Worm (Caenorhabditis elegans): Measurements from ENCODE around the gene dct-16.
"Not testable (repeated sequence)": the region's sequence is repeated elsewhere in the genome, so short reads cannot be mapped to it uniquely, and the experiment has no call there.

dct-16 gene

DNA sequence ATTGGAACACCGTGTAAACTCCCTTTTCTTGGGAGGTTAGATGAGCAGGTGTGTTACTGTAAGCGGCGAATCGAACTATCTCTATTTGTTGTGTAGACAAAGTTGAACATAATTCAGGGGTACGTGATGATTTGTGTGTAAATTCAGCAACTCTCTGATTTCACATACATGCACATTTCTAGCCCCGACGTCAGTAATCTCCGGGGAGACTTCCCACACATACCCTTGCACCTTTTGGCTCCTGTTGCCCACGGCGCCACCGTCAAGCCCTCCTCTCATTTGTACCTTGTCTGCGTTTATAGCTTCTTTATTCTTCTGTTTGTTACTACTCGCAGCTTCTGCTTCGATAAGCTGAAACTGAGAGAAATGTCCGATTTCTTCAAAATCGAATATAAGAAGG lies 20.1 kb upstream of the dct-16 start, which contains the start of gene Y38H6C.25:
Gene Y38H6C.25 (plus strand): TSS at position 301 of the 400 bp plus-strand sequence.
- TF ChIP-seq mep-1 (tag; optimal IDR thresholded peaks at IDR 0.05): no peak
- TF ChIP-seq tbx-8 (GFP tag; optimal IDR thresholded peaks at IDR 0.05): no peak
- TF ChIP-seq sem-2 (GFP tag; optimal IDR thresholded peaks at IDR 0.05): no peak
- TF ChIP-seq unc-120 (tag; optimal IDR thresholded peaks at IDR 0.05; ENCODE audit: poor library complexity, severe bottlenecking): no peak
- no peak for TF ChIP-seq unc-39 (tag; optimal IDR thresholded peaks at IDR 0.05)
- TF ChIP-seq nhr-2 (tag; optimal IDR thresholded peaks at IDR 0.05): no peak
- TF ChIP-seq drap-1 (GFP tag; optimal IDR thresholded peaks at IDR 0.05): no peak
- no peak for TF ChIP-seq nhr-76 (tag; optimal IDR thresholded peaks at IDR 0.05)
- TF ChIP-seq elt-1 (tag; optimal IDR thresholded peaks at IDR 0.05; ENCODE audit: borderline replicate concordance, insufficient read depth): no peak
- no peak for TF ChIP-seq flh-1 (GFP tag; optimal IDR thresholded peaks at IDR 0.05)

DNA sequence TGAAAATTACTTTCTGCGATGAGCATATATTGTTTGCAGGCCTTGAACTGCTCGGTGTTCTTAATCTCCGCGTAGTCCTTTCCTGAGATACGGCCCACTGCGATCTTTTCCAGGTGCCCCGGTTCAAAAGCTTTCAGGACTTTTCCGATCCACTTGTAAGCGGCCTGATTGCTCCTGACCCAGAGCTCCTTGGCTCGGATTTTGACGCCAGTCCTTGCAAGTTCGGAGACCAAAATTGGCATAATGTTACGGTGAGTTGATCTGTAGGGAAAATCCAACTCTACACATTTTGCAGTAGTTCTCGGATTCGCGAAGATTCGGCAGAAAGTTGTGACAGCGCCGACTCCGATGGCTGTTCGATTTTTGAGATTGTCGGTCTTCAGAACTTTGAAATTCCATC lies 18.1 kb upstream of the dct-16 start:
- no peak for TF ChIP-seq ceh-43 (GFP tag; optimal IDR thresholded peaks at IDR 0.05)
- no peak for TF ChIP-seq unc-62 (GFP tag; optimal IDR thresholded peaks at IDR 0.05)
- no peak for TF ChIP-seq zip-8 (tag; optimal IDR thresholded peaks at IDR 0.05)
- TF ChIP-seq M03D4.4 (tag; optimal IDR thresholded peaks at IDR 0.05): no peak
- TF ChIP-seq drap-1 (GFP tag; optimal IDR thresholded peaks at IDR 0.05): no peak
- no peak for TF ChIP-seq pha-4 (tag; optimal IDR thresholded peaks at IDR 0.05)
- TF ChIP-seq mep-1 (tag; optimal IDR thresholded peaks at IDR 0.05): no peak
- no peak for TF ChIP-seq ham-2 (GFP tag; optimal IDR thresholded peaks at IDR 0.05)

DNA sequence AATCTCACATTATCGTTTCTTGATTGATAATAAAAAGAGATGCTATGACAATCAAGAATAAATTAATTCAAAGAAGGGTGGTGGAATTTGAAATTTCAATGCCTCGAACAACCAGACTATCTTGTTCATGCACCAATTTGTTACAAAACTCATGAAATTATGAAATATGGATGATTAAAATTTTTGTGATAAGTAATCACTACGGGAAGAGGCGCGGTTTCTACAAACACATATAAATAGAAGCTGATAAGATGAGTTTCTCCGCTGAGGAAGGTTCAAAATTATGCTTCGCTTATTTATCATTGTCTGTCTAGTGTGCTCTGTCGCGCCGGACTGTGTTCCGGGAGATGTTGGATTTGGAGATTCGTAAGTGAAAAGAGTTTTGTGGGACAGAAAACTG lies 15.6 kb upstream of the dct-16 start:
- TF ChIP-seq nhr-2 (tag; optimal IDR thresholded peaks at IDR 0.05): no peak
- no peak for TF ChIP-seq mab-5 (tag; optimal IDR thresholded peaks at IDR 0.05)
- no peak for TF ChIP-seq bed-3 (GFP tag; optimal IDR thresholded peaks at IDR 0.05)
- TF ChIP-seq tbx-8 (GFP tag; optimal IDR thresholded peaks at IDR 0.05): no peak
- no peak for TF ChIP-seq pha-4 (tag; optimal IDR thresholded peaks at IDR 0.05)
- TF ChIP-seq snpc-4 (tag; optimal IDR thresholded peaks at IDR 0.05): no peak
- TF ChIP-seq elt-3 (tag; optimal IDR thresholded peaks at IDR 0.05): no peak
- no peak for TF ChIP-seq ceh-83 (GFP tag; optimal IDR thresholded peaks at IDR 0.05)
- no peak for TF ChIP-seq unc-120 (tag; optimal IDR thresholded peaks at IDR 0.05; ENCODE audit: poor library complexity, severe bottlenecking)
- no peak for TF ChIP-seq M03D4.4 (tag; optimal IDR thresholded peaks at IDR 0.05)
- no peak for TF ChIP-seq elt-1 (tag; optimal IDR thresholded peaks at IDR 0.05; ENCODE audit: borderline replicate concordance, insufficient read depth)
- TF ChIP-seq lin-13 (tag; optimal IDR thresholded peaks at IDR 0.05): no peak
- TF ChIP-seq nhr-28 (tag; optimal IDR thresholded peaks at IDR 0.05): no peak
- no peak for TF ChIP-seq unc-39 (tag; optimal IDR thresholded peaks at IDR 0.05)
- no peak for TF ChIP-seq cnd-1 (tag; optimal IDR thresholded peaks at IDR 0.05)
- no peak for TF ChIP-seq flh-1 (GFP tag; optimal IDR thresholded peaks at IDR 0.05)

DNA sequence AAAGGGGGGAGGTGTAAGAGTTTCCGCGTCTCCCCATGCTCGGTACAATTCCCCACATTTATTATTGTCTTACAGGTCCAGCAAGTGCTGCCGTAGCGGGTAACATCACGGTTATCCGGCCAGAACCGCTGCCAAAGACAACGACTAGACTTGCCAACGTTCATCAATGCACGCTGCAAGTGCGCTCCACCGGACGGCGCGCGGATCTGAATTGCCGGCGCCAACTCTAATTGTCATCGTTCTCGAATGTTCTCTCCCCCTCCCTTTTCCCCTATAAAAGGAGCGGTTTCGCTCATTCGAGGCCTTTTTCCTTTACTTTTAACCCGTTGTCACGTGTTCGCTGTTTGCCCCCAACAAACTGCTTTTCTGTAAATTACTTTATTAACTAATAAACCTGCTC lies 14.8 kb upstream of the dct-16 start, which contains the start of gene Y38H6C.8:
Gene Y38H6C.8 (plus strand): TSS at position 301 of the 400 bp plus-strand sequence.
- not testable (repeated sequence) for TF ChIP-seq tbx-8 (GFP tag; optimal IDR thresholded peaks at IDR 0.05); nhr-2 (tag; optimal IDR thresholded peaks at IDR 0.05); ztf-11 (tag; optimal IDR thresholded peaks at IDR 0.05)

DNA sequence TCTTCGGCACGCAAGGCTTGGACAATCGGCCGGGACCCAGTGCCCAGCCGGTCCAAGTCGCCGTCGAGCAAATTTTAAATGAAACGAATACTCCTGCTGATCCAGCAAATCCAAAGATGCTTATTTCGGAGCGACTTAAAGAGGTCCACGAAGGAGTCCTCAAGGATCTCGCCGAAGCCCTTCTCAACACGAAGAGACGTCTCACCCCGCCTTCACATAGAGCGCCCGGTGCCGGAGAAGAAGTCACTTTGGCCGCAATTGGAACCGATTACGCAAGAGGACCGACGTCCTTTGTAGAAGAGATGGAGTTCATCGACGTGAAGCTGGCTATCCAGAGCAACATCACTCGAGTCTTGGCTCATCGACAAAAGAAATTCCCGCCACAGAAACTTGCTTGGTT lies 10.6 kb upstream of the dct-16 start:
- TF ChIP-seq hlh-1 (tag; optimal IDR thresholded peaks at IDR 0.05): no peak
- no peak for TF ChIP-seq blmp-1 (tag; optimal IDR thresholded peaks at IDR 0.05)
- no peak for TF ChIP-seq unc-62 (GFP tag; optimal IDR thresholded peaks at IDR 0.05)
- no peak for TF ChIP-seq snpc-4 (tag; optimal IDR thresholded peaks at IDR 0.05)
- TF ChIP-seq ceh-43 (GFP tag; optimal IDR thresholded peaks at IDR 0.05): no peak
- TF ChIP-seq M03D4.4 (tag; optimal IDR thresholded peaks at IDR 0.05): no peak
- TF ChIP-seq nhr-76 (tag; optimal IDR thresholded peaks at IDR 0.05): no peak
- no peak for TF ChIP-seq ceh-83 (GFP tag; optimal IDR thresholded peaks at IDR 0.05)
- TF ChIP-seq elt-1 (tag; optimal IDR thresholded peaks at IDR 0.05; ENCODE audit: borderline replicate concordance, insufficient read depth): no peak
- TF ChIP-seq ztf-11 (tag; optimal IDR thresholded peaks at IDR 0.05): no peak

DNA sequence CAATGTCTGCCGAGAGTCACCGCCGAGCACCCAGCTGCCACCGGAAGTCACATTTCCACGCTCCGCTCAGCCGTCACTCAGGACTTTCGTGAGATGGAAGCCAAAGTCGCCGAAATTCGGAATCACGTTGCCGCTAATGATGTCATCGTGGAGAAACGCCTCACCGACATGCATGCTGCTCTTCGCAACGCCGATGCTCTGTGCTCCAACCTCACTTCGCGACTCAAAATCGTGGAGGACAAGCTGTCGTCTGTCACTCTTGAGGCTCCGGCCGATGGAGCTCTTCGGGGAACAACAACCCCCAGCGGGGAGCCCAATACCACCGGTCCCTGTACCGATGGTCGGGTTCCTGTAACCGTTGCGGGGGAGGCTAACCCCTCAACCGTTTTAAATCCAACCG lies 7.7 kb upstream of the dct-16 start:
- TF ChIP-seq mep-1 (tag; optimal IDR thresholded peaks at IDR 0.05) (no peak), unc-39 (tag; optimal IDR thresholded peaks at IDR 0.05) (no peak), sem-2 (GFP tag; optimal IDR thresholded peaks at IDR 0.05) (no peak), ces-1 (GFP tag; optimal IDR thresholded peaks at IDR 0.05) (no peak), ceh-83 (GFP tag; optimal IDR thresholded peaks at IDR 0.05) (no peak), lsy-2 (tag; optimal IDR thresholded peaks at IDR 0.05) (no peak), mab-5 (tag; optimal IDR thresholded peaks at IDR 0.05) (no peak), snpc-4 (tag; optimal IDR thresholded peaks at IDR 0.05) (no peak), ceh-39 (tag; optimal IDR thresholded peaks at IDR 0.05) (no peak), mls-2 (tag; optimal IDR thresholded peaks at IDR 0.05) (no peak), ham-2 (GFP tag; optimal IDR thresholded peaks at IDR 0.05) (no peak), nhr-12 (tag; optimal IDR thresholded peaks at IDR 0.05) (no peak), drap-1 (GFP tag; optimal IDR thresholded peaks at IDR 0.05) (no peak), elt-1 (tag; optimal IDR thresholded peaks at IDR 0.05; ENCODE audit: borderline replicate concordance, insufficient read depth) (no peak), nhr-2 (tag; optimal IDR thresholded peaks at IDR 0.05) (no peak), lin-32 (GFP tag; optimal IDR thresholded peaks at IDR 0.05) (no peak), blmp-1 (tag; optimal IDR thresholded peaks at IDR 0.05) (no peak), unc-62 (GFP tag; optimal IDR thresholded peaks at IDR 0.05) (no peak), flh-1 (GFP tag; optimal IDR thresholded peaks at IDR 0.05) (no peak)

Data from whole organism, mixed stage, embryonic.